Fruit fly (Drosophila melanogaster): ENCODE measurements around the gene CG6324.

- TF ChIP-seq OdsH (GFP tag; optimal IDR thresholded peaks at IDR 0.05) (no peak), net (GFP tag; optimal IDR thresholded peaks at IDR 0.05) (no peak), cyc (GFP tag; optimal IDR thresholded peaks at IDR 0.05) (no peak), Sox102F (GFP tag; optimal IDR thresholded peaks at IDR 0.05) (no peak), eg (GFP tag; IDR thresholded peaks at IDR 0.05) (no peak), CG3919 (GFP tag; optimal IDR thresholded peaks at IDR 0.05) (no peak), CG7368 (GFP tag; optimal IDR thresholded peaks at IDR 0.05) (no peak), CG10669 (GFP tag; optimal IDR thresholded peaks at IDR 0.05) (no peak), dsx (GFP tag; optimal IDR thresholded peaks at IDR 0.05; ENCODE audit: poor library complexity, severe bottlenecking) (no peak), Gug (GFP tag; IDR thresholded peaks at IDR 0.05) (no peak), Ets21C (GFP tag; optimal IDR thresholded peaks at IDR 0.05) (no peak), achi (GFP tag; optimal IDR thresholded peaks at IDR 0.05) (no peak)
These were observed 7.3 kb downstream of the CG6324 start for dm6 chrX:15483010-15483802.

All from whole organism, prepupa.